Fruit fly (Drosophila melanogaster) whole organism: ENCODE measurements around the gene Ctl2.

Experiments used
- CG8478 ChIP-seq: fragments of >200 bp; optimal IDR thresholded peaks from 2 replicates; lab custom pipeline; 2018; ENCODE audit warnings: inconsistent platforms
- pan ChIP-seq: fragments of >200 bp; optimal IDR thresholded peaks from 2 replicates; lab custom pipeline; 2017
- usp ChIP-seq: fragments of >200 bp; optimal IDR thresholded peaks from 2 replicates; lab custom pipeline; 2017; ENCODE audit warnings: missing biosample characterization, missing genetic modification characterization, mixed read lengths

- TF ChIP-seq usp (GFP tag; lab: Kevin White, UChicago) (no peak), CG8478 (lab: Kevin White, UChicago) (no peak), pan (lab: Kevin White, UChicago) (no peak)
These were observed 29.0 kb upstream of the Ctl2 start for dm6 chr3R:29094152-29094551.
